Worm (Caenorhabditis elegans): ENCODE measurements around the gene ucr-2.3.

ce11 chrIII:835713-836278 lies 43.9 kb upstream of the ucr-2.3 start:
- peak; percentile 97 for TF ChIP-seq Y55F3AM.14 (GFP tag; optimal IDR thresholded peaks at IDR 0.05)
- no peak for TF ChIP-seq lin-11 (tag; optimal IDR thresholded peaks at IDR 0.05)
- TF ChIP-seq ceh-82 (tag; optimal IDR thresholded peaks at IDR 0.05): peak; percentile 20
- TF ChIP-seq lin-13 (GFP tag; optimal IDR thresholded peaks at IDR 0.05): peak; percentile 63
- peak; percentile 28 for TF ChIP-seq fos-1 (tag; optimal IDR thresholded peaks at IDR 0.05)
- peak; percentile 61 for TF ChIP-seq nhr-129 (tag; optimal IDR thresholded peaks at IDR 0.05)
- TF ChIP-seq lsy-2 (tag; optimal IDR thresholded peaks at IDR 0.05): peak; percentile 55 to 60
- TF ChIP-seq blmp-1 (tag; optimal IDR thresholded peaks at IDR 0.05; ENCODE audit: insufficient read depth): peak; percentile 10
- TF ChIP-seq nhr-12 (tag; optimal IDR thresholded peaks at IDR 0.05): no peak
